Worm (Caenorhabditis elegans) whole organism, mixed stage, embryonic: ENCODE data around the gene str-238.

ENCODE experiments used
- ceh-83 ChIP-seq: fragments of 200-800 bp; sonication (Bioruptor generic); optimal IDR thresholded peaks from 2 replicates; lab custom pipeline; 2018; ENCODE audit warnings: mild to moderate bottlenecking, missing genetic modification characterization, missing compliant biosample characterization
- elt-3 ChIP-seq: fragments of 150-350 bp; optimal IDR thresholded peaks from 2 replicates; lab custom pipeline; 2014; ENCODE audit warnings: missing biosample characterization, missing genetic modification characterization
- lin-13 ChIP-seq: fragments of 150-350 bp; optimal IDR thresholded peaks from 2 replicates; lab custom pipeline; 2014; ENCODE audit warnings: missing biosample characterization, missing genetic modification characterization
- mab-5 ChIP-seq: fragments of 150-350 bp; optimal IDR thresholded peaks from 2 replicates; lab custom pipeline; 2014; ENCODE audit warnings: missing biosample characterization, missing genetic modification characterization
- mep-1 ChIP-seq: fragments of 150-350 bp; optimal IDR thresholded peaks from 2 replicates; lab custom pipeline; 2017; ENCODE audit warnings: missing biosample characterization, missing genetic modification reagents, missing genetic modification characterization, inconsistent platforms
- nhr-12 ChIP-seq: fragments of 150-350 bp; optimal IDR thresholded peaks from 2 replicates; lab custom pipeline; 2014; ENCODE audit warnings: missing biosample characterization, missing genetic modification characterization
- pha-4 ChIP-seq: fragments of 150-350 bp; optimal IDR thresholded peaks from 2 replicates; lab custom pipeline; 2018; ENCODE audit warnings: missing biosample characterization, missing genetic modification reagents, missing genetic modification characterization
- sptf-1 ChIP-seq: sonication (generic microtip); optimal IDR thresholded peaks from 2 replicates; lab custom pipeline; 2017; ENCODE audit warnings: mild to moderate bottlenecking, missing genetic modification characterization, moderate library complexity, missing compliant biosample characterization
- unc-120 ChIP-seq: sonication (generic microtip); optimal IDR thresholded peaks from 2 replicates; lab custom pipeline; 2017; ENCODE audit warnings: missing genetic modification characterization, missing compliant biosample characterization; ENCODE audit not compliant: poor library complexity, severe bottlenecking
- unc-39 ChIP-seq: fragments of 150-350 bp; optimal IDR thresholded peaks from 2 replicates; lab custom pipeline; 2014; ENCODE audit warnings: missing biosample characterization, missing genetic modification characterization
- unc-62 ChIP-seq: fragments of 150-350 bp; optimal IDR thresholded peaks from 2 replicates; lab custom pipeline; 2014; ENCODE audit warnings: missing biosample characterization, missing genetic modification reagents, missing genetic modification characterization
- ztf-11 ChIP-seq: fragments of 150-350 bp; optimal IDR thresholded peaks from 2 replicates; lab custom pipeline; 2014; ENCODE audit warnings: missing biosample characterization, missing genetic modification characterization

DNA sequence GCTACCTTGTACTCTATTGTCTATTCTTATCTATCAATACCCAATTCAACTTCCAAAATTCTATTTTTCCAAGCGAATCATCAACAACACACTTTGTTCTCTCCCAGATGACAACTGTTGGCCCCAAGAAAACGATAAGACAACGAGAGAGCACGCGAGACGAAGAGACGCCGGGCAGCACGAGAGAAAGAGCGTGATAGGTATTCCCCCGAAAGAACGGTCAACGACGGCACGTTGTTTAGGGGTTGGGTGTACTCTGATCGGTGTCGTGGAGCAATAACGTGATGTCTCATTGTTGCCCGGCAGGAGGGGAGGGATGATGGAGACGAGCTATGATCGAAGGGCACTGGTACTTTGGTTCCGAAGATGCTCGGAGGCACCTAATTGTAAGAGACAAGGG lies 33.5 kb upstream of the str-238 start:
- no peak for TF ChIP-seq elt-3 (tag; lab: Kevin White, UChicago)
- no peak for TF ChIP-seq pha-4 (tag; lab: Kevin White, UChicago)
- TF ChIP-seq mep-1 (tag; lab: Kevin White, UChicago): no peak
- no peak for TF ChIP-seq mab-5 (tag; lab: Kevin White, UChicago)
- TF ChIP-seq ceh-83: no peak
- no peak for TF ChIP-seq nhr-12 (tag; lab: Kevin White, UChicago)
- TF ChIP-seq lin-13 (tag; lab: Kevin White, UChicago): no peak
- TF ChIP-seq unc-120 (tag; lab: Kevin White, UChicago): peak; percentile 91
- no peak for TF ChIP-seq unc-39
- no peak for TF ChIP-seq sptf-1 (tag; lab: Kevin White, UChicago)
- peak; percentile 87 for TF ChIP-seq unc-62
- TF ChIP-seq ztf-11 (tag; lab: Kevin White, UChicago): no peak
